Fruit fly (Drosophila melanogaster) whole organism, embryonic: ENCODE results near the gene OtopLb.

Source experiments
- Aef1 ChIP-seq: fragments of 200-800 bp; sonication (Bioruptor generic); IDR thresholded peaks from 3 replicates; pipeline ENCODE4 v1.3.6; 2022; ENCODE audit warnings: missing biosample characterization, missing genetic modification characterization
- Awh ChIP-seq: fragments of 200-800 bp; sonication (Bioruptor generic); IDR thresholded peaks from 2 replicates; pipeline ENCODE4, ENCODE4 v1.3.6; 2022; ENCODE audit warnings: missing biosample characterization, missing genetic modification characterization
- CG11398 ChIP-seq: fragments of 200-800 bp; sonication (Bioruptor generic); optimal IDR thresholded peaks from 2 replicates; lab custom pipeline; 2016; ENCODE audit warnings: missing biosample characterization, missing genetic modification characterization
- CG11696 ChIP-seq: fragments of 200-800 bp; sonication (Bioruptor generic); IDR thresholded peaks from 2 replicates; pipeline ENCODE4 v1.3.6; 2022; ENCODE audit warnings: missing biosample characterization, missing genetic modification characterization
- CG12769 ChIP-seq: fragments of 200-800 bp; sonication (Bioruptor generic); optimal IDR thresholded peaks from 2 replicates; lab custom pipeline; 2019; ENCODE audit warnings: missing biosample characterization, mild to moderate bottlenecking, missing genetic modification characterization, moderate library complexity
- CG13424 ChIP-seq: fragments of 200-800 bp; sonication (Bioruptor generic); optimal IDR thresholded peaks from 2 replicates; lab custom pipeline; 2019; ENCODE audit warnings: missing biosample characterization, mild to moderate bottlenecking, missing genetic modification characterization, moderate library complexity
- CG14667 ChIP-seq: fragments of 200-800 bp; sonication (Bioruptor generic); IDR thresholded peaks from 2 replicates; pipeline ENCODE4 v1.3.6; 2022; ENCODE audit warnings: missing biosample characterization, missing genetic modification characterization
- CG15269 ChIP-seq: fragments of 200-800 bp; sonication (Bioruptor generic); optimal IDR thresholded peaks from 2 replicates; lab custom pipeline; 2018; ENCODE audit warnings: missing biosample characterization, mild to moderate bottlenecking, missing genetic modification characterization, moderate library complexity
- CG2889 ChIP-seq: fragments of 200-800 bp; sonication (Bioruptor generic); IDR thresholded peaks from 3 replicates; pipeline ENCODE4 v1.3.6; 2022; ENCODE audit warnings: missing biosample characterization, missing genetic modification characterization
- CG30020 ChIP-seq: fragments of 200-800 bp; optimal IDR thresholded peaks from 2 replicates; lab custom pipeline; 2019; ENCODE audit warnings: missing biosample characterization, mild to moderate bottlenecking, missing genetic modification characterization, moderate library complexity
- CG3847 ChIP-seq: fragments of 200-800 bp; sonication (Bioruptor generic); IDR thresholded peaks from 2 replicates; pipeline ENCODE4 v1.3.6; 2022; ENCODE audit warnings: missing biosample characterization, missing genetic modification characterization
- CG4617 ChIP-seq: fragments of 200-800 bp; sonication (Bioruptor generic); optimal IDR thresholded peaks from 3 replicates; lab custom pipeline; 2016; ENCODE audit warnings: missing biosample characterization, missing genetic modification characterization, borderline replicate concordance
- CG8290 ChIP-seq, 3 experiments: fragments of 200-800 bp; sonication (Bioruptor generic); optimal IDR thresholded peaks; 2 replicates each; lab custom pipeline; 2016 to 2019; ENCODE audit warnings: missing biosample characterization in 3 of 3, missing genetic modification characterization in 3 of 3, mild to moderate bottlenecking in 2 of 3, moderate library complexity in 1 of 3
- CG8359 ChIP-seq: fragments of 200-800 bp; sonication (Bioruptor generic); optimal IDR thresholded peaks from 2 replicates; lab custom pipeline; 2017; ENCODE audit warnings: missing biosample characterization, mild to moderate bottlenecking, missing genetic modification characterization, borderline replicate concordance
- CG9932 ChIP-seq: fragments of 200-800 bp; sonication (Bioruptor generic); IDR thresholded peaks from 2 replicates; pipeline ENCODE4 v1.3.6; 2022; ENCODE audit warnings: missing biosample characterization, missing genetic modification characterization
- CkIIα-i1 ChIP-seq: fragments of 200-800 bp; sonication (Bioruptor generic); IDR thresholded peaks from 2 replicates; pipeline ENCODE4 v1.3.6; 2022; ENCODE audit warnings: missing biosample characterization, missing genetic modification characterization
- Eip74EF ChIP-seq, 2 experiments: fragments of 200-800 bp in 1 of 2; fragments of >200 bp in 1 of 2; sonication (Bioruptor generic) in 1 of 2; optimal IDR thresholded peaks; 2 replicates each; lab custom pipeline; 2017 to 2019; ENCODE audit warnings: missing biosample characterization in 2 of 2, missing genetic modification characterization in 2 of 2, mild to moderate bottlenecking in 1 of 2, moderate library complexity in 1 of 2
- GATAe ChIP-seq: fragments of 200-800 bp; sonication (Bioruptor generic); conservative IDR thresholded peaks from 2 replicates; pipeline ENCODE4 v1.3.6; 2022; ENCODE audit warnings: missing biosample characterization, missing genetic modification characterization
- Hand ChIP-seq: fragments of 200-800 bp; sonication (Bioruptor generic); optimal IDR thresholded peaks from 2 replicates; lab custom pipeline; 2017; ENCODE audit warnings: mild to moderate bottlenecking, missing biosample characterization, missing genetic modification reagents, missing genetic modification characterization
- HmgZ ChIP-seq: fragments of 200-800 bp; sonication (Bioruptor generic); optimal IDR thresholded peaks from 2 replicates; lab custom pipeline; 2018; ENCODE audit warnings: missing biosample characterization, mild to moderate bottlenecking, missing genetic modification characterization
- Med ChIP-seq: fragments of 200-800 bp; sonication (Bioruptor generic); peaks from one replicate; lab custom pipeline; 2016; ENCODE audit warnings: missing biosample characterization, missing genetic modification characterization, mild to moderate bottlenecking, inconsistent platforms, moderate library complexity
- Mes4 ChIP-seq: fragments of 200-800 bp; sonication (Bioruptor generic); optimal IDR thresholded peaks from 2 replicates; lab custom pipeline; 2016; ENCODE audit warnings: missing biosample characterization, missing genetic modification characterization
- Nf-YB ChIP-seq: fragments of 200-800 bp; sonication (Bioruptor generic); optimal IDR thresholded peaks from 3 replicates; lab custom pipeline; 2019; ENCODE audit warnings: missing biosample characterization, mild to moderate bottlenecking, missing genetic modification characterization, moderate library complexity
- Nf-YC ChIP-seq: fragments of 200-800 bp; optimal IDR thresholded peaks from 3 replicates; lab custom pipeline; 2019; ENCODE audit warnings: missing biosample characterization, mild to moderate bottlenecking, missing genetic modification characterization, moderate library complexity
- Oaz ChIP-seq: fragments of 200-800 bp; sonication (Bioruptor generic); IDR thresholded peaks from 2 replicates; pipeline ENCODE4 v1.3.6; 2022; ENCODE audit warnings: missing biosample characterization, missing genetic modification characterization
- Oli ChIP-seq: fragments of 200-800 bp; sonication (Bioruptor generic); optimal IDR thresholded peaks from 2 replicates; lab custom pipeline; 2018; ENCODE audit warnings: missing biosample characterization, mild to moderate bottlenecking, missing genetic modification characterization, moderate library complexity
- Pdp1 ChIP-seq, 2 experiments: fragments of 200-800 bp; sonication (Bioruptor generic); optimal IDR thresholded peaks; 3 replicates each; lab custom pipeline; 2016; ENCODE audit warnings: missing biosample characterization in 2 of 2, missing genetic modification characterization in 2 of 2, mild to moderate bottlenecking in 1 of 2, moderate library complexity in 1 of 2
- Sox102F ChIP-seq: fragments of 200-800 bp; sonication (Bioruptor generic); optimal IDR thresholded peaks from 2 replicates; lab custom pipeline; 2018; ENCODE audit warnings: missing biosample characterization, mild to moderate bottlenecking, missing genetic modification characterization, moderate library complexity
- Tbp ChIP-seq: fragments of >200 bp; optimal IDR thresholded peaks from 2 replicates; lab custom pipeline; 2018; ENCODE audit warnings: missing biosample characterization, missing genetic modification characterization
- amos ChIP-seq: fragments of 200-800 bp; sonication (Bioruptor generic); IDR thresholded peaks from 2 replicates; pipeline ENCODE4 v1.3.6; 2022; ENCODE audit warnings: missing biosample characterization, missing genetic modification characterization; ENCODE audit not compliant: partially characterized antibody
- cg ChIP-seq: fragments of 200-800 bp; sonication (Bioruptor generic); optimal IDR thresholded peaks from 3 replicates; lab custom pipeline; 2019; ENCODE audit warnings: missing biosample characterization, mild to moderate bottlenecking, missing genetic modification characterization, moderate library complexity
- chinmo ChIP-seq: fragments of 200-800 bp; sonication (Bioruptor generic); IDR thresholded peaks from 4 replicates; pipeline ENCODE4 v1.3.6; 2022; ENCODE audit warnings: missing biosample characterization, missing genetic modification characterization; ENCODE audit not compliant: partially characterized antibody
- ci ChIP-seq: fragments of 200-800 bp; sonication (Bioruptor generic); IDR thresholded peaks from 3 replicates; pipeline ENCODE4 v1.3.6; 2022; ENCODE audit warnings: missing biosample characterization, missing genetic modification characterization
- cwo ChIP-seq: fragments of 200-800 bp; sonication (Bioruptor generic); optimal IDR thresholded peaks from 3 replicates; lab custom pipeline; 2017; ENCODE audit warnings: missing biosample characterization, missing genetic modification characterization, mild to moderate bottlenecking, moderate library complexity, missing genetic modification reagents
- dimm ChIP-seq: fragments of 200-800 bp; sonication (Bioruptor generic); IDR thresholded peaks from 2 replicates; pipeline ENCODE4 v1.3.6; 2022; ENCODE audit warnings: missing biosample characterization, missing genetic modification characterization
- exex ChIP-seq: fragments of 200-800 bp; sonication (Bioruptor generic); optimal IDR thresholded peaks from 4 replicates; lab custom pipeline; 2018; ENCODE audit warnings: missing biosample characterization, mild to moderate bottlenecking, missing genetic modification characterization, moderate library complexity
- grau ChIP-seq: fragments of 200-800 bp; optimal IDR thresholded peaks from 3 replicates; lab custom pipeline; 2019; ENCODE audit warnings: missing biosample characterization, mild to moderate bottlenecking, missing genetic modification characterization, moderate library complexity
- lab ChIP-seq: fragments of 200-800 bp; sonication (Bioruptor generic); optimal IDR thresholded peaks from 3 replicates; lab custom pipeline; 2017; ENCODE audit warnings: missing biosample characterization, missing genetic modification characterization, mild to moderate bottlenecking, moderate library complexity, missing genetic modification reagents
- lbe ChIP-seq: fragments of 200-800 bp; sonication (Bioruptor generic); optimal IDR thresholded peaks from 2 replicates; lab custom pipeline; 2016; ENCODE audit warnings: missing biosample characterization, mild to moderate bottlenecking, missing genetic modification characterization
- mirr ChIP-seq: fragments of 200-800 bp; sonication (Bioruptor generic); optimal IDR thresholded peaks from 3 replicates; lab custom pipeline; 2018; ENCODE audit warnings: missing biosample characterization, mild to moderate bottlenecking, missing genetic modification characterization
- nom ChIP-seq: fragments of 200-800 bp; sonication (Bioruptor generic); optimal IDR thresholded peaks from 2 replicates; lab custom pipeline; 2017; ENCODE audit warnings: missing biosample characterization, missing genetic modification characterization, mild to moderate bottlenecking, moderate library complexity, missing genetic modification reagents
- salm ChIP-seq: fragments of 200-800 bp; sonication (Bioruptor generic); optimal IDR thresholded peaks from 2 replicates; lab custom pipeline; 2018; ENCODE audit warnings: missing biosample characterization, mild to moderate bottlenecking, missing genetic modification characterization
- sens ChIP-seq: fragments of 200-800 bp; sonication (Bioruptor generic); peaks from one replicate; lab custom pipeline; 2016; ENCODE audit warnings: missing biosample characterization, missing genetic modification characterization
- sr ChIP-seq: fragments of 200-800 bp; sonication (Bioruptor generic); IDR thresholded peaks from 3 replicates; pipeline ENCODE4 v1.3.6; 2022; ENCODE audit warnings: missing biosample characterization, missing genetic modification characterization
- sug ChIP-seq: fragments of 200-800 bp; optimal IDR thresholded peaks from 2 replicates; lab custom pipeline; 2019; ENCODE audit warnings: missing biosample characterization, mild to moderate bottlenecking, missing genetic modification characterization, moderate library complexity
- vfl ChIP-seq: fragments of 200-800 bp; sonication (Bioruptor generic); optimal IDR thresholded peaks from 2 replicates; lab custom pipeline; 2016; ENCODE audit warnings: missing biosample characterization, missing genetic modification characterization
- zen2 ChIP-seq: fragments of 200-800 bp; sonication (Bioruptor generic); IDR thresholded peaks from 3 replicates; pipeline ENCODE4 v1.3.6; 2022; ENCODE audit warnings: missing biosample characterization, missing genetic modification characterization; ENCODE audit not compliant: partially characterized antibody
- zfh1 ChIP-seq: fragments of 200-800 bp; sonication (Bioruptor generic); IDR thresholded peaks from 3 replicates; pipeline ENCODE4 v1.3.6; 2022; ENCODE audit warnings: missing biosample characterization, missing genetic modification characterization

OtopLb gene

dm6 chr2L:3299803-3300202 lies 19.5 kb upstream of the OtopLb start:
- TF ChIP-seq chinmo (GFP tag; lab: Robert Waterston, UW): 0 out of 4 replicates have a peak, but pooled peaks have one; percentile 48
- peak; percentile 49 for TF ChIP-seq Nf-YB (GFP tag; lab: Kevin White, UChicago)
- TF ChIP-seq Awh: no peak
- TF ChIP-seq CG11696: peak; percentile 58
- TF ChIP-seq Nf-YC (tag; lab: Kevin White, UChicago): peak; percentile 68
- TF ChIP-seq grau (tag; lab: Kevin White, UChicago): peak; percentile 62
- TF ChIP-seq nom: peak; percentile 26
- peak; percentile 38 for TF ChIP-seq sens (GFP tag; lab: Kevin White, UChicago)
- no peak for TF ChIP-seq CG9932 (GFP tag; lab: Robert Waterston, UW)
- peak; percentile 36 for TF ChIP-seq Med (GFP tag; lab: Kevin White, UChicago)

- TF ChIP-seq Mes4 (GFP tag; lab: Kevin White, UChicago): no peak
- TF ChIP-seq sug: peak; percentile 11
- no peak for TF ChIP-seq HmgZ (tag; lab: Kevin White, UChicago)
- peak; percentile 14 for TF ChIP-seq CG12769
- TF ChIP-seq ci: 0 out of 3 replicates have a peak, but pooled peaks have one; percentile 19
- peak; percentile 27 for TF ChIP-seq salm (tag; lab: Kevin White, UChicago)
- TF ChIP-seq Pdp1 (GFP tag; optimal IDR thresholded peaks at IDR 0.05; lab: Kevin White, UChicago): peak in 1 of 2 experiments; percentile 15
- TF ChIP-seq cwo (GFP tag; lab: Kevin White, UChicago): peak; percentile 10
- peak; percentile 5 for TF ChIP-seq lab (GFP tag; lab: Kevin White, UChicago)
- peak; percentile 75 for TF ChIP-seq exex
- peak; percentile 81 for TF ChIP-seq mirr (GFP tag; lab: Kevin White, UChicago)
Observed at dm6 chr2L:3299142-3299541, 18.8 kb upstream of the OtopLb start.

dm6 chr2L:3298065-3298469 lies 17.7 kb upstream of the OtopLb start:
- TF ChIP-seq Oaz (GFP tag; lab: Robert Waterston, UW) (no peak), CkIIα-i1 (GFP tag; lab: Robert Waterston, UW) (no peak), Hand (GFP tag; lab: Kevin White, UChicago) (no peak), zfh1 (GFP tag; lab: Robert Waterston, UW) (no peak), CG14667 (GFP tag; lab: Robert Waterston, UW) (no peak), Oli (tag; lab: Kevin White, UChicago) (no peak), Tbp (GFP tag; lab: Kevin White, UChicago) (no peak), Eip74EF (GFP tag; optimal IDR thresholded peaks at IDR 0.05; lab: Kevin White, UChicago) (no peak), sr (no peak), CG30020 (tag; lab: Kevin White, UChicago) (no peak), CG8290 (GFP tag; optimal IDR thresholded peaks at IDR 0.05; lab: Kevin White, UChicago) (no peak), CG8290 (tag; optimal IDR thresholded peaks at IDR 0.05; lab: Kevin White, UChicago) (no peak), lbe (GFP tag; lab: Kevin White, UChicago) (no peak), vfl (GFP tag; lab: Kevin White, UChicago) (no peak), GATAe (GFP tag; lab: Robert Waterston, UW) (peak; percentile 51; the same call in 1 of the 2 replicates), CG4617 (GFP tag; lab: Kevin White, UChicago) (no peak), CG3847 (GFP tag; lab: Robert Waterston, UW) (no peak), CG8359 (GFP tag; lab: Kevin White, UChicago) (no peak), CG15269 (tag; lab: Kevin White, UChicago) (no peak), Aef1 (GFP tag; lab: Robert Waterston, UW) (no peak), Med (GFP tag; lab: Kevin White, UChicago) (peak; percentile 49), zen2 (no peak), Sox102F (GFP tag; lab: Kevin White, UChicago) (no peak), CG2889 (GFP tag; lab: Robert Waterston, UW) (no peak), amos (no peak), CG11398 (GFP tag; lab: Kevin White, UChicago) (no peak), CG13424 (tag; lab: Kevin White, UChicago) (no peak), cg (GFP tag; lab: Kevin White, UChicago) (no peak), dimm (GFP tag; lab: Robert Waterston, UW) (no peak)
